Fruit fly (Drosophila melanogaster) whole organism, embryonic: Measurements from ENCODE around the gene Fit2.
A peak's percentile ranks its signal among the peaks of the same experiment; 100 is the strongest.

Experiments used
- Ada2b ChIP-seq: fragments of 200-800 bp; sonication (Bioruptor generic); IDR thresholded peaks from 2 replicates; pipeline ENCODE4 v1.3.6; 2022; ENCODE audit warnings: missing biosample characterization, missing genetic modification characterization
- Awh ChIP-seq: fragments of 200-800 bp; sonication (Bioruptor generic); IDR thresholded peaks from 2 replicates; pipeline ENCODE4, ENCODE4 v1.3.6; 2022; ENCODE audit warnings: missing biosample characterization, missing genetic modification characterization
- CG12104 ChIP-seq: fragments of 200-800 bp; sonication (Bioruptor generic); optimal IDR thresholded peaks from 3 replicates; lab custom pipeline; 2016; ENCODE audit warnings: missing biosample characterization, missing genetic modification characterization
- CG13287 ChIP-seq: fragments of 200-800 bp; sonication (Bioruptor generic); IDR thresholded peaks from 2 replicates; pipeline ENCODE4 v1.3.6; 2022; ENCODE audit warnings: missing biosample characterization, missing genetic modification characterization; ENCODE audit not compliant: partially characterized antibody
- CG15073 ChIP-seq: fragments of 200-800 bp; sonication (Bioruptor generic); optimal IDR thresholded peaks from 2 replicates; lab custom pipeline; 2016; ENCODE audit warnings: missing biosample characterization, missing genetic modification characterization
- CG15601 ChIP-seq: fragments of 200-800 bp; sonication (Bioruptor generic); optimal IDR thresholded peaks from 3 replicates; lab custom pipeline; 2019; ENCODE audit warnings: missing biosample characterization, mild to moderate bottlenecking, missing genetic modification characterization, moderate library complexity
- CG17612 ChIP-seq: fragments of 200-800 bp; sonication (Bioruptor generic); IDR thresholded peaks from 2 replicates; pipeline ENCODE4 v1.3.6; 2022; ENCODE audit warnings: missing biosample characterization, missing genetic modification characterization
- CG18764 ChIP-seq: fragments of 200-800 bp; sonication (Bioruptor generic); optimal IDR thresholded peaks from 3 replicates; lab custom pipeline; 2016; ENCODE audit warnings: missing biosample characterization, missing genetic modification characterization
- CG2129 ChIP-seq: fragments of 200-800 bp; sonication (Bioruptor generic); IDR thresholded peaks from 2 replicates; pipeline ENCODE4 v1.3.6; 2022; ENCODE audit warnings: missing biosample characterization, missing genetic modification characterization; ENCODE audit not compliant: partially characterized antibody
- CG32532 ChIP-seq: fragments of 200-800 bp; sonication (Bioruptor generic); IDR thresholded peaks from 2 replicates; pipeline ENCODE4 v1.3.6; 2022; ENCODE audit warnings: missing biosample characterization, missing genetic modification characterization
- CG3281 ChIP-seq: fragments of 200-800 bp; sonication (Bioruptor generic); optimal IDR thresholded peaks from 3 replicates; lab custom pipeline; 2017; ENCODE audit warnings: missing biosample characterization, mild to moderate bottlenecking, missing genetic modification characterization
- CG34224 ChIP-seq: fragments of 200-800 bp; sonication (Bioruptor generic); IDR thresholded peaks from 3 replicates; pipeline ENCODE4 v1.3.6; 2022; ENCODE audit warnings: missing biosample characterization, missing genetic modification characterization; ENCODE audit not compliant: partially characterized antibody
- CG5180 ChIP-seq: fragments of 200-800 bp; sonication (Bioruptor generic); optimal IDR thresholded peaks from 3 replicates; lab custom pipeline; 2017; ENCODE audit warnings: missing biosample characterization, missing genetic modification characterization, mild to moderate bottlenecking, moderate library complexity, missing genetic modification reagents
- CG6765 ChIP-seq: fragments of 200-800 bp; sonication (Bioruptor generic); optimal IDR thresholded peaks from 3 replicates; lab custom pipeline; 2017; ENCODE audit warnings: missing biosample characterization, mild to moderate bottlenecking, missing genetic modification characterization
- CG6813 ChIP-seq: fragments of 200-800 bp; sonication (Bioruptor generic); optimal IDR thresholded peaks from 2 replicates; lab custom pipeline; 2017; ENCODE audit warnings: missing biosample characterization, missing genetic modification characterization, mild to moderate bottlenecking, moderate library complexity, missing genetic modification reagents
- CG7928 ChIP-seq: fragments of 200-800 bp; sonication (Bioruptor generic); optimal IDR thresholded peaks from 2 replicates; lab custom pipeline; 2017; ENCODE audit warnings: missing biosample characterization, mild to moderate bottlenecking, missing genetic modification characterization
- CG7963 ChIP-seq: fragments of 200-800 bp; sonication (Bioruptor generic); IDR thresholded peaks from 3 replicates; pipeline ENCODE4 v1.3.6; 2022; ENCODE audit warnings: missing biosample characterization, missing genetic modification characterization; ENCODE audit not compliant: partially characterized antibody
- CG7987 ChIP-seq: fragments of 200-800 bp; sonication (Bioruptor generic); optimal IDR thresholded peaks from 2 replicates; lab custom pipeline; 2018; ENCODE audit warnings: missing biosample characterization, mild to moderate bottlenecking, missing genetic modification characterization, moderate library complexity
- CG8944 ChIP-seq: fragments of 200-800 bp; sonication (Bioruptor generic); optimal IDR thresholded peaks from 3 replicates; lab custom pipeline; 2016; ENCODE audit warnings: missing biosample characterization, missing genetic modification characterization
- CG9817 ChIP-seq: fragments of 200-800 bp; sonication (Bioruptor generic); optimal IDR thresholded peaks from 2 replicates; lab custom pipeline; 2018; ENCODE audit warnings: missing biosample characterization, mild to moderate bottlenecking, missing genetic modification characterization, moderate library complexity
- CHES-1-like ChIP-seq: fragments of 200-800 bp; sonication (Bioruptor generic); optimal IDR thresholded peaks from 2 replicates; lab custom pipeline; 2016; ENCODE audit warnings: missing biosample characterization, missing genetic modification characterization
- D ChIP-seq, 2 experiments: fragments of 200-800 bp in 1 of 2; fragments of >200 bp in 1 of 2; sonication (Bioruptor generic) in 1 of 2; optimal IDR thresholded peaks; 2 replicates in 1 of 2; 3 replicates in 1 of 2; lab custom pipeline; 2017; ENCODE audit warnings: mild to moderate bottlenecking in 1 of 2, missing biosample characterization in 1 of 2, missing genetic modification characterization in 1 of 2, missing genetic modification reagents in 1 of 2
- Doc3 ChIP-seq: fragments of 200-800 bp; sonication (Bioruptor generic); IDR thresholded peaks from 3 replicates; pipeline ENCODE4 v1.3.6; 2022; ENCODE audit warnings: missing biosample characterization, missing genetic modification characterization; ENCODE audit not compliant: partially characterized antibody
- E2f2 ChIP-seq: fragments of 200-800 bp; sonication (Bioruptor generic); IDR thresholded peaks from 2 replicates; pipeline ENCODE4 v1.3.6; 2022; ENCODE audit warnings: missing biosample characterization, missing genetic modification characterization
- HLHmδ ChIP-seq: fragments of 200-800 bp; sonication (Bioruptor generic); optimal IDR thresholded peaks from 2 replicates; lab custom pipeline; 2018; ENCODE audit warnings: missing biosample characterization, mild to moderate bottlenecking, missing genetic modification characterization, moderate library complexity
- Hr3 ChIP-seq: fragments of 200-800 bp; sonication (Bioruptor generic); optimal IDR thresholded peaks from 3 replicates; lab custom pipeline; 2016; ENCODE audit warnings: missing biosample characterization, missing genetic modification characterization
- Nf-YC ChIP-seq: fragments of 200-800 bp; optimal IDR thresholded peaks from 3 replicates; lab custom pipeline; 2019; ENCODE audit warnings: missing biosample characterization, mild to moderate bottlenecking, missing genetic modification characterization, moderate library complexity
- PHDP ChIP-seq: fragments of 200-800 bp; sonication (Bioruptor generic); optimal IDR thresholded peaks from 3 replicates; lab custom pipeline; 2018; ENCODE audit warnings: missing biosample characterization, mild to moderate bottlenecking, missing genetic modification characterization, moderate library complexity
- Pdp1 ChIP-seq, 2 experiments: fragments of 200-800 bp; sonication (Bioruptor generic); optimal IDR thresholded peaks; 3 replicates each; lab custom pipeline; 2016; ENCODE audit warnings: missing biosample characterization in 2 of 2, missing genetic modification characterization in 2 of 2, mild to moderate bottlenecking in 1 of 2, moderate library complexity in 1 of 2
- Six4 ChIP-seq: fragments of 200-800 bp; sonication (Bioruptor generic); optimal IDR thresholded peaks from 2 replicates; lab custom pipeline; 2016; ENCODE audit warnings: missing biosample characterization, missing genetic modification characterization
- Usf ChIP-seq: fragments of 200-800 bp; sonication (Bioruptor generic); optimal IDR thresholded peaks from 2 replicates; lab custom pipeline; 2017; ENCODE audit warnings: missing genotype, missing biosample characterization, missing genetic modification characterization
- Xrp1 ChIP-seq: fragments of 200-800 bp; sonication (Bioruptor generic); IDR thresholded peaks from 2 replicates; pipeline ENCODE4 v1.3.6; 2022; ENCODE audit warnings: missing biosample characterization, missing genetic modification characterization
- bab2 ChIP-seq: fragments of 200-800 bp; sonication (Bioruptor generic); optimal IDR thresholded peaks from 2 replicates; lab custom pipeline; 2016; ENCODE audit warnings: missing biosample characterization, missing genetic modification characterization
- bsh ChIP-seq, 2 experiments: fragments of 200-800 bp; sonication (Bioruptor generic); optimal IDR thresholded peaks; 2 replicates each; lab custom pipeline; 2017 to 2018; ENCODE audit warnings: mild to moderate bottlenecking in 2 of 2, missing biosample characterization in 2 of 2, missing genetic modification characterization in 2 of 2, moderate library complexity in 1 of 2
- chif ChIP-seq, 2 experiments: fragments of 200-800 bp; sonication (Bioruptor generic); optimal IDR thresholded peaks; 3 replicates each; lab custom pipeline; 2016; ENCODE audit warnings: missing biosample characterization in 2 of 2, missing genetic modification characterization in 2 of 2
- chm ChIP-seq: fragments of 200-800 bp; sonication (Bioruptor generic); IDR thresholded peaks from 2 replicates; pipeline ENCODE4 v1.3.6; 2022; ENCODE audit warnings: missing biosample characterization, missing genetic modification characterization
- ci ChIP-seq: fragments of 200-800 bp; sonication (Bioruptor generic); IDR thresholded peaks from 3 replicates; pipeline ENCODE4 v1.3.6; 2022; ENCODE audit warnings: missing biosample characterization, missing genetic modification characterization
- da ChIP-seq: fragments of 200-800 bp; sonication (Bioruptor generic); optimal IDR thresholded peaks from 2 replicates; lab custom pipeline; 2016; ENCODE audit warnings: missing biosample characterization, missing genetic modification characterization
- eyg ChIP-seq: fragments of 200-800 bp; sonication (Bioruptor generic); optimal IDR thresholded peaks from 3 replicates; lab custom pipeline; 2016; ENCODE audit warnings: missing biosample characterization, missing genetic modification characterization
- ind ChIP-seq: fragments of 200-800 bp; sonication (Bioruptor generic); optimal IDR thresholded peaks from 3 replicates; lab custom pipeline; 2016; ENCODE audit warnings: missing biosample characterization, missing genetic modification characterization
- pan ChIP-seq, 4 experiments: fragments of >200 bp in 3 of 4; fragments of 200-800 bp in 1 of 4; sonication (Bioruptor generic) in 1 of 4; optimal IDR thresholded peaks in 3 of 4; IDR thresholded peaks in 1 of 4; 2 replicates each; pipeline versions ENCODE4 v1.3.6 to Lab custom; 2017 to 2022; ENCODE audit warnings: missing biosample characterization in 2 of 4, missing genetic modification characterization in 2 of 4, mixed read lengths in 1 of 4
- sc ChIP-seq, 3 experiments: fragments of >200 bp in 2 of 3; fragments of 200-800 bp in 1 of 3; sonication (Bioruptor generic) in 1 of 3; optimal IDR thresholded peaks; 2 replicates in 2 of 3; 3 replicates in 1 of 3; lab custom pipeline; 2017; ENCODE audit warnings: mild to moderate bottlenecking in 1 of 3, missing biosample characterization in 1 of 3, missing genetic modification characterization in 1 of 3, missing genetic modification reagents in 1 of 3
- scrt ChIP-seq: fragments of 200-800 bp; sonication (Bioruptor generic); optimal IDR thresholded peaks from 2 replicates; lab custom pipeline; 2018; ENCODE audit warnings: missing biosample characterization, mild to moderate bottlenecking, missing genetic modification characterization, moderate library complexity
- sd ChIP-seq: fragments of 200-800 bp; sonication (Bioruptor generic); optimal IDR thresholded peaks from 3 replicates; lab custom pipeline; 2018; ENCODE audit warnings: missing biosample characterization, mild to moderate bottlenecking, missing genetic modification characterization, moderate library complexity
- sima ChIP-seq: fragments of 200-800 bp; sonication (Bioruptor generic); optimal IDR thresholded peaks from 2 replicates; lab custom pipeline; 2016; ENCODE audit warnings: missing biosample characterization, missing genetic modification characterization
- so ChIP-seq: fragments of 200-800 bp; sonication (Bioruptor generic); IDR thresholded peaks from 3 replicates; pipeline ENCODE4 v1.3.6; 2022; ENCODE audit warnings: missing biosample characterization, missing genetic modification characterization
- sug ChIP-seq: fragments of 200-800 bp; optimal IDR thresholded peaks from 2 replicates; lab custom pipeline; 2019; ENCODE audit warnings: missing biosample characterization, mild to moderate bottlenecking, missing genetic modification characterization, moderate library complexity
- vfl ChIP-seq: fragments of 200-800 bp; sonication (Bioruptor generic); optimal IDR thresholded peaks from 2 replicates; lab custom pipeline; 2016; ENCODE audit warnings: missing biosample characterization, missing genetic modification characterization

Gene Fit2

DNA sequence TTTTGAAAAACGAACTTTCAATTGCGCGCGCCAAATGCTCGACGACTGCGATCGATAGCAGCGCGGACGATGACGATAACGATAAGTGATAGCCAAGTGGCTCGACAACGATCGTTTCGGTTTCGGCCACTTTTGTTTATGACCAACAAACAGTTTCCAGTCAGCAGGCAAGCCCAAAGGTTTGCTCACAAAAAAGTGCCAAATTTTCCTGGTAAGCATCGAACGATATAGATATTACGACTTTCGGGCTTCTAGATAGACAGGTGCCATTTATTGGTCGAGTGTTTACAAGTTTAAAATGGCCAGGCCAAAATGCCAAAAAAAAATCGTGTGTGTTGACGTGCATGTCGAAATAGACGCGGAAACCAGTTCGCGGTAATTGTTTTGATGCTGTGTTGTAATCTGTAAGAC lies 31.3 kb downstream of the Fit2 start, which contains the start of gene CG7724 (continued):
- TF ChIP-seq eyg (GFP tag; lab: Kevin White, UChicago) (no peak), chif (GFP tag; optimal IDR thresholded peaks at IDR 0.05; lab: Kevin White, UChicago) (no peak), CG6765 (no peak), Ada2b (GFP tag; lab: Robert Waterston, UW) (no peak), CG3281 (GFP tag; lab: Kevin White, UChicago) (no peak), CG13287 (GFP tag; lab: Robert Waterston, UW) (peak; percentile 86), Pdp1 (GFP tag; optimal IDR thresholded peaks at IDR 0.05; lab: Kevin White, UChicago) (peak in 1 of 2 experiments; percentile 22), CG5180 (peak; percentile 1), ind (GFP tag; lab: Kevin White, UChicago) (no peak), so (GFP tag; lab: Robert Waterston, UW) (no peak), Doc3 (peak; percentile 74), da (GFP tag; lab: Kevin White, UChicago) (no peak), Xrp1 (GFP tag; lab: Robert Waterston, UW) (0 out of 2 replicates have a peak, but pooled peaks have one; percentile 6), CG34224 (peak; percentile 90), sc (optimal IDR thresholded peaks at IDR 0.05; lab: Kevin White, UChicago) (no peak), sc (GFP tag; optimal IDR thresholded peaks at IDR 0.05; lab: Kevin White, UChicago) (no peak), ci (no peak; the same call in 2 of the 3 replicates), E2f2 (GFP tag; lab: Robert Waterston, UW) (peak; percentile 93), Awh (GFP tag; lab: Robert Waterston, UW) (no peak), CG6813 (GFP tag; lab: Kevin White, UChicago) (no peak), CG15073 (GFP tag; lab: Kevin White, UChicago) (no peak), CG12104 (GFP tag; lab: Kevin White, UChicago) (no peak), CG9817 (tag; lab: Kevin White, UChicago) (no peak), CG7987 (no peak), sima (GFP tag; lab: Kevin White, UChicago) (no peak), pan (optimal IDR thresholded peaks at IDR 0.05; lab: Kevin White, UChicago) (no peak), pan (GFP tag; optimal IDR thresholded peaks at IDR 0.05 in 1 of 2, IDR thresholded peaks at IDR 0.05 in 1 of 2) (no peak), sd (tag; lab: Kevin White, UChicago) (no peak), Six4 (GFP tag; lab: Kevin White, UChicago) (no peak), sug (no peak), vfl (GFP tag; lab: Kevin White, UChicago) (no peak), CG7963 (GFP tag; lab: Robert Waterston, UW) (peak; percentile 91), CHES-1-like (GFP tag; lab: Kevin White, UChicago) (no peak), bab2 (GFP tag; lab: Kevin White, UChicago) (no peak), CG8944 (GFP tag; lab: Kevin White, UChicago) (no peak), chm (GFP tag; lab: Robert Waterston, UW) (no peak), CG15601 (tag; lab: Kevin White, UChicago) (no peak), D (optimal IDR thresholded peaks at IDR 0.05; lab: Kevin White, UChicago) (no peak), D (GFP tag; optimal IDR thresholded peaks at IDR 0.05; lab: Kevin White, UChicago) (no peak), scrt (GFP tag; lab: Kevin White, UChicago) (no peak), CG2129 (GFP tag; lab: Robert Waterston, UW) (0 out of 2 replicates have a peak, but pooled peaks have one; percentile 31), Usf (no peak), CG17612 (no peak), PHDP (peak; percentile 39), Nf-YC (tag; lab: Kevin White, UChicago) (no peak), HLHmδ (GFP tag; lab: Kevin White, UChicago) (no peak), CG7928 (no peak), CG18764 (GFP tag; lab: Kevin White, UChicago) (no peak), Hr3 (GFP tag; lab: Kevin White, UChicago) (no peak), bsh (GFP tag; optimal IDR thresholded peaks at IDR 0.05; lab: Kevin White, UChicago) (no peak), CG32532 (GFP tag; lab: Robert Waterston, UW) (0 out of 2 replicates have a peak, but pooled peaks have one; percentile 21)
